5 fruit fly cellular contexts compared by ENCODE assay signal in genomic region chr3R:26547660-26548067, dm6.
A peak's percentile ranks its signal among the peaks of the same experiment; 100 is the strongest.
TF ChIP-seq lines count a peak whose summit lies in the region.

No protein-coding gene starts in this region.

- no peak for TF ChIP-seq CTCF in whole organism, embryonic (GFP tag; optimal IDR thresholded peaks at IDR 0.05; lab: Kevin White, UChicago)

TF ChIP-seq in whole organism, adult, 20 proteins besides CTCF, POLR2A, EP300 and RAD21 (continues in another document):
- TF ChIP-seq CG5204 (GFP tag; optimal IDR thresholded peaks at IDR 0.05; lab: Kevin White, UChicago) (peak; percentile 90), CG7045 (GFP tag; optimal IDR thresholded peaks at IDR 0.05; lab: Kevin White, UChicago) (peak; percentile 93), Clk (GFP tag; optimal IDR thresholded peaks at IDR 0.05; lab: Kevin White, UChicago) (peak; percentile 87), cic (GFP tag; optimal IDR thresholded peaks at IDR 0.05; lab: Kevin White, UChicago) (peak; percentile 77), CG1620 (GFP tag; optimal IDR thresholded peaks at IDR 0.05; lab: Kevin White, UChicago) (peak; percentile 58), CG33017 (tag; optimal IDR thresholded peaks at IDR 0.05; lab: Kevin White, UChicago) (peak; percentile 95), CG14711 (tag; optimal IDR thresholded peaks at IDR 0.05; lab: Kevin White, UChicago) (peak; percentile 81), Mnt (GFP tag; optimal IDR thresholded peaks at IDR 0.05; lab: Kevin White, UChicago) (peak; percentile 46), bab1 (GFP tag; optimal IDR thresholded peaks at IDR 0.05; lab: Kevin White, UChicago) (peak; percentile 84), CG7101 (tag; optimal IDR thresholded peaks at IDR 0.05; lab: Kevin White, UChicago) (peak; percentile 93), Hr96 (GFP tag; optimal IDR thresholded peaks at IDR 0.05; lab: Kevin White, UChicago) (peak; percentile 76), CG12768 (GFP tag; optimal IDR thresholded peaks at IDR 0.05; lab: Kevin White, UChicago) (peak; percentile 93), pad (GFP tag; optimal IDR thresholded peaks at IDR 0.05; lab: Kevin White, UChicago) (peak; percentile 72), tj (GFP tag; optimal IDR thresholded peaks at IDR 0.05; lab: Kevin White, UChicago) (no peak), CG11617 (GFP tag; optimal IDR thresholded peaks at IDR 0.05; lab: Kevin White, UChicago) (peak; percentile 94), kay (GFP tag; lab: Kevin White, UChicago; ENCODE audit: borderline replicate concordance) (peak; percentile 90), ovo (GFP tag; optimal IDR thresholded peaks at IDR 0.05; lab: Kevin White, UChicago) (peak; percentile 51), Crg-1 (GFP tag; optimal IDR thresholded peaks at IDR 0.05; lab: Kevin White, UChicago) (peak; percentile 67)

TF ChIP-seq in whole organism, embryonic, 481 proteins besides CTCF, POLR2A, EP300 and RAD21 (continues in another document):
- TF ChIP-seq dmrt11E (tag; optimal IDR thresholded peaks at IDR 0.05; lab: Kevin White, UChicago) (peak; percentile 60), CG7928 (GFP tag; optimal IDR thresholded peaks at IDR 0.05; lab: Kevin White, UChicago) (no peak), CG11504 (tag; optimal IDR thresholded peaks at IDR 0.05; lab: Kevin White, UChicago) (peak; percentile 63), Drgx (GFP tag; IDR thresholded peaks at IDR 0.05; lab: Robert Waterston, UW) (peak; percentile 76), Vsx1 (GFP tag; optimal IDR thresholded peaks at IDR 0.05; lab: Kevin White, UChicago) (peak; percentile 48), crp (GFP tag; optimal IDR thresholded peaks at IDR 0.05; lab: Kevin White, UChicago) (no peak), CG7556 (GFP tag; optimal IDR thresholded peaks at IDR 0.05; lab: Kevin White, UChicago) (peak; percentile 56), CG12219 (GFP tag; optimal IDR thresholded peaks at IDR 0.05; lab: Kevin White, UChicago) (peak; percentile 46), CG15514 (GFP tag; optimal IDR thresholded peaks at IDR 0.05; lab: Kevin White, UChicago) (peak; percentile 40), CG6272 (GFP tag; IDR thresholded peaks at IDR 0.05; lab: Robert Waterston, UW) (no peak), CG18619 (GFP tag; optimal IDR thresholded peaks at IDR 0.05; lab: Kevin White, UChicago) (peak; percentile 13), CG1647 (GFP tag; optimal IDR thresholded peaks at IDR 0.05; lab: Kevin White, UChicago) (no peak), aop (GFP tag; IDR thresholded peaks at IDR 0.05; lab: Robert Waterston, UW) (no peak), Awh (GFP tag; IDR thresholded peaks at IDR 0.05; lab: Robert Waterston, UW) (0 out of 2 replicates have a peak, but pooled peaks have one; percentile 34), fd64A (GFP tag; optimal IDR thresholded peaks at IDR 0.05; lab: Kevin White, UChicago) (no peak), CG17802 (tag; optimal IDR thresholded peaks at IDR 0.05; lab: Kevin White, UChicago) (no peak), BEAF-32 (GFP tag; optimal IDR thresholded peaks at IDR 0.05; lab: Kevin White, UChicago) (no peak), Lhr (GFP tag; optimal IDR thresholded peaks at IDR 0.05; lab: Kevin White, UChicago) (no peak), HHEX (GFP tag; optimal IDR thresholded peaks at IDR 0.05; lab: Kevin White, UChicago) (peak; percentile 31)

TF ChIP-seq in whole organism, prepupa, 60 proteins besides CTCF, POLR2A, EP300 and RAD21 (continues in another document):
- TF ChIP-seq CG8632 (GFP tag; optimal IDR thresholded peaks at IDR 0.05; lab: Kevin White, UChicago) (no peak), CG34406 (GFP tag; optimal IDR thresholded peaks at IDR 0.05; lab: Kevin White, UChicago) (no peak), acj6 (GFP tag; optimal IDR thresholded peaks at IDR 0.05; lab: Kevin White, UChicago) (peak; percentile 36), CG15336 (GFP tag; IDR thresholded peaks at IDR 0.05; lab: Robert Waterston, UW) (peak; percentile 83), svp (GFP tag; lab: Kevin White, UChicago) (no peak), Hr39 (GFP tag; optimal IDR thresholded peaks at IDR 0.05; lab: Kevin White, UChicago) (peak; percentile 11), Blimp-1 (GFP tag; optimal IDR thresholded peaks at IDR 0.05; lab: Kevin White, UChicago) (no peak), ss (GFP tag; optimal IDR thresholded peaks at IDR 0.05; lab: Kevin White, UChicago) (no peak), CG11762 (GFP tag; optimal IDR thresholded peaks at IDR 0.05; lab: Kevin White, UChicago; ENCODE audit: insufficient read depth) (no peak), CG8119 (GFP tag; IDR thresholded peaks at IDR 0.05; lab: Robert Waterston, UW) (peak; percentile 77), CG8319 (GFP tag; optimal IDR thresholded peaks at IDR 0.05; lab: Kevin White, UChicago) (no peak), achi (GFP tag; optimal IDR thresholded peaks at IDR 0.05; lab: Kevin White, UChicago) (peak; percentile 50), CG6808 (GFP tag; optimal IDR thresholded peaks at IDR 0.05; lab: Kevin White, UChicago) (no peak), Ets21C (GFP tag; optimal IDR thresholded peaks at IDR 0.05; lab: Kevin White, UChicago) (no peak), Eip93F (GFP tag; optimal IDR thresholded peaks at IDR 0.05; lab: Kevin White, UChicago) (no peak), Ets96B (tag; optimal IDR thresholded peaks at IDR 0.05; lab: Kevin White, UChicago) (peak; percentile 8), OdsH (GFP tag; optimal IDR thresholded peaks at IDR 0.05; lab: Kevin White, UChicago) (peak; percentile 49), Hr38 (GFP tag; optimal IDR thresholded peaks at IDR 0.05; lab: Kevin White, UChicago) (no peak), CG10669 (GFP tag; optimal IDR thresholded peaks at IDR 0.05; lab: Kevin White, UChicago) (no peak), CG32006 (GFP tag; optimal IDR thresholded peaks at IDR 0.05; lab: Kevin White, UChicago) (peak; percentile 82)

TF ChIP-seq in whole organism, pupa, 21 proteins besides CTCF, POLR2A, EP300 and RAD21 (continues in another document):
- TF ChIP-seq CG13204 (GFP tag; optimal IDR thresholded peaks at IDR 0.05; lab: Kevin White, UChicago) (no peak), CG12605 (GFP tag; IDR thresholded peaks at IDR 0.05; lab: Robert Waterston, UW) (no peak), Snoo (tag; optimal IDR thresholded peaks at IDR 0.05; lab: Kevin White, UChicago) (no peak), CG8159 (tag; optimal IDR thresholded peaks at IDR 0.05; lab: Kevin White, UChicago) (peak; percentile 19), Pif1A (GFP tag; optimal IDR thresholded peaks at IDR 0.05; lab: Kevin White, UChicago) (peak; percentile 28), D1 (tag; optimal IDR thresholded peaks at IDR 0.05; lab: Kevin White, UChicago) (no peak), Ets98B (GFP tag; IDR thresholded peaks at IDR 0.05; lab: Robert Waterston, UW) (peak; percentile 27; the same call in 1 of the 2 replicates), CG10348 (GFP tag; IDR thresholded peaks at IDR 0.05; lab: Robert Waterston, UW) (peak; percentile 39; the same call in 1 of the 2 replicates), CG8301 (tag; optimal IDR thresholded peaks at IDR 0.05; lab: Kevin White, UChicago) (peak; percentile 64), CG9948 (tag; optimal IDR thresholded peaks at IDR 0.05; lab: Kevin White, UChicago) (peak; percentile 11), Pif1B (GFP tag; optimal IDR thresholded peaks at IDR 0.05; lab: Kevin White, UChicago) (no peak), CG32121 (GFP tag; IDR thresholded peaks at IDR 0.05; lab: Robert Waterston, UW) (peak; percentile 80), fd96Ca (GFP tag; IDR thresholded peaks at IDR 0.05; lab: Robert Waterston, UW) (peak; percentile 67; the same call in 2 of the 3 replicates), CG4496 (GFP tag; IDR thresholded peaks at IDR 0.05; lab: Robert Waterston, UW) (peak; percentile 35; the same call in 1 of the 3 replicates), CG15710 (tag; optimal IDR thresholded peaks at IDR 0.05; lab: Kevin White, UChicago) (peak; percentile 1), EcR (GFP tag; optimal IDR thresholded peaks at IDR 0.05; lab: Kevin White, UChicago) (no peak), gl (tag; optimal IDR thresholded peaks at IDR 0.05; lab: Kevin White, UChicago) (no peak), rn (GFP tag; IDR thresholded peaks at IDR 0.05; lab: Robert Waterston, UW) (peak; percentile 48; the same call in 1 of the 2 replicates), CG17806 (tag; optimal IDR thresholded peaks at IDR 0.05; lab: Kevin White, UChicago) (peak; percentile 4), CG34367 (tag; optimal IDR thresholded peaks at IDR 0.05; lab: Kevin White, UChicago) (no peak)

TF ChIP-seq in whole organism, wandering third instar larva, 38 proteins besides CTCF, POLR2A, EP300 and RAD21:
- no peak for TF ChIP-seq CG32264 (GFP tag; optimal IDR thresholded peaks at IDR 0.05; lab: Kevin White, UChicago)
- peak; percentile 23 for TF ChIP-seq tai (GFP tag; optimal IDR thresholded peaks at IDR 0.05; lab: Kevin White, UChicago)
